Fruit fly (Drosophila melanogaster) whole organism, pupa: Measurements from ENCODE around the gene CG13070.
A peak's percentile ranks its signal among the peaks of the same experiment; 100 is the strongest.

Experiments used
- CG10348 ChIP-seq: fragments of 200-800 bp; sonication (Bioruptor generic); IDR thresholded peaks from 2 replicates; pipeline ENCODE4 v1.3.6; 2022; ENCODE audit warnings: missing biosample characterization, missing genetic modification characterization
- CG12605 ChIP-seq: fragments of 200-800 bp; sonication (Bioruptor generic); IDR thresholded peaks from 2 replicates; pipeline ENCODE4 v1.3.6; 2022; ENCODE audit warnings: missing biosample characterization, missing genetic modification characterization
- CG13204 ChIP-seq: fragments of 200-800 bp; sonication (Bioruptor generic); optimal IDR thresholded peaks from 2 replicates; lab custom pipeline; 2018; ENCODE audit warnings: missing biosample characterization, mild to moderate bottlenecking, missing genetic modification characterization, moderate library complexity
- CG14655 ChIP-seq: fragments of 200-800 bp; sonication (Bioruptor generic); optimal IDR thresholded peaks from 3 replicates; lab custom pipeline; 2017; ENCODE audit warnings: mild to moderate bottlenecking, missing biosample characterization, missing genetic modification reagents, missing genetic modification characterization
- CG15710 ChIP-seq: fragments of 200-800 bp; sonication (Bioruptor generic); optimal IDR thresholded peaks from 2 replicates; lab custom pipeline; 2018; ENCODE audit warnings: missing biosample characterization, mild to moderate bottlenecking, missing genetic modification characterization, moderate library complexity
- CG17806 ChIP-seq: fragments of 200-800 bp; sonication (Bioruptor generic); optimal IDR thresholded peaks from 2 replicates; lab custom pipeline; 2018; ENCODE audit warnings: missing biosample characterization, mild to moderate bottlenecking, missing genetic modification characterization, moderate library complexity
- CG32121 ChIP-seq: fragments of 200-800 bp; sonication (Bioruptor generic); IDR thresholded peaks from 2 replicates; pipeline ENCODE4 v1.3.6; 2022; ENCODE audit warnings: missing biosample characterization, missing genetic modification characterization
- CG34367 ChIP-seq: fragments of 200-800 bp; sonication (Bioruptor generic); optimal IDR thresholded peaks from 2 replicates; lab custom pipeline; 2018; ENCODE audit warnings: missing biosample characterization, mild to moderate bottlenecking, missing genetic modification characterization
- CG4496 ChIP-seq: fragments of 200-800 bp; sonication (Bioruptor generic); IDR thresholded peaks from 3 replicates; pipeline ENCODE4 v1.3.6; 2022; ENCODE audit warnings: missing biosample characterization, missing genetic modification characterization
- CG8159 ChIP-seq: fragments of 200-800 bp; sonication (Bioruptor generic); optimal IDR thresholded peaks from 3 replicates; lab custom pipeline; 2018; ENCODE audit warnings: missing biosample characterization, mild to moderate bottlenecking, missing genetic modification characterization, moderate library complexity
- CG8301 ChIP-seq: fragments of 200-800 bp; sonication (Bioruptor generic); optimal IDR thresholded peaks from 2 replicates; lab custom pipeline; 2018; ENCODE audit warnings: missing biosample characterization, mild to moderate bottlenecking, missing genetic modification characterization
- CG9948 ChIP-seq: fragments of 200-800 bp; sonication (Bioruptor generic); optimal IDR thresholded peaks from 2 replicates; lab custom pipeline; 2018; ENCODE audit warnings: missing biosample characterization, mild to moderate bottlenecking, missing genetic modification characterization, moderate library complexity
- D1 ChIP-seq: fragments of 200-800 bp; sonication (Bioruptor generic); optimal IDR thresholded peaks from 2 replicates; lab custom pipeline; 2018; ENCODE audit warnings: missing biosample characterization, mild to moderate bottlenecking, missing genetic modification characterization, moderate library complexity
- EcR ChIP-seq: fragments of 200-800 bp; sonication (Bioruptor generic); optimal IDR thresholded peaks from 3 replicates; lab custom pipeline; 2019; ENCODE audit warnings: missing biosample characterization, missing genetic modification characterization, mild to moderate bottlenecking, moderate library complexity, missing genetic modification reagents
- Ets98B ChIP-seq: fragments of 200-800 bp; sonication (Bioruptor generic); IDR thresholded peaks from 2 replicates; pipeline ENCODE4 v1.3.6; 2022; ENCODE audit warnings: missing biosample characterization, missing genetic modification characterization
- Pif1A ChIP-seq: fragments of 200-800 bp; sonication (Bioruptor generic); optimal IDR thresholded peaks from 3 replicates; lab custom pipeline; 2016; ENCODE audit warnings: missing biosample characterization, missing genetic modification characterization
- Pif1B ChIP-seq: fragments of 200-800 bp; sonication (Bioruptor generic); optimal IDR thresholded peaks from 3 replicates; lab custom pipeline; 2016; ENCODE audit warnings: missing biosample characterization, missing genetic modification characterization
- Snoo ChIP-seq: fragments of 200-800 bp; sonication (Bioruptor generic); optimal IDR thresholded peaks from 3 replicates; lab custom pipeline; 2017; ENCODE audit warnings: missing biosample characterization, mild to moderate bottlenecking, missing genetic modification characterization, inconsistent platforms
- fd96Ca ChIP-seq: fragments of 200-800 bp; sonication (Bioruptor generic); IDR thresholded peaks from 3 replicates; pipeline ENCODE4 v1.3.6; 2022; ENCODE audit warnings: missing biosample characterization, missing genetic modification characterization
- gl ChIP-seq: fragments of 200-800 bp; sonication (Bioruptor generic); optimal IDR thresholded peaks from 2 replicates; lab custom pipeline; 2018; ENCODE audit warnings: missing biosample characterization, mild to moderate bottlenecking, missing genetic modification characterization
- rn ChIP-seq: fragments of 200-800 bp; sonication (Bioruptor generic); IDR thresholded peaks from 2 replicates; pipeline ENCODE4 v1.3.6; 2022; ENCODE audit warnings: missing biosample characterization, missing genetic modification characterization

CG13070 gene

dm6 chr3L:16263043-16263442 lies at the start of gene CG13070:
CG13070 (plus strand) TSS chr3L:16263343.
- TF ChIP-seq Snoo (tag; lab: Kevin White, UChicago), result no peak
- no peak for TF ChIP-seq CG4496
- TF ChIP-seq CG13204 (GFP tag; lab: Kevin White, UChicago), result no peak
- no peak for TF ChIP-seq fd96Ca (GFP tag; lab: Robert Waterston, UW)

dm6 chr3L:16214533-16215207 lies 48.5 kb upstream of the CG13070 start:
- TF ChIP-seq rn (GFP tag; lab: Robert Waterston, UW) (no peak), gl (tag; lab: Kevin White, UChicago) (peak; percentile 40), CG14655 (GFP tag; lab: Kevin White, UChicago) (peak; percentile 26), CG17806 (tag; lab: Kevin White, UChicago) (peak; percentile 41), CG10348 (GFP tag; lab: Robert Waterston, UW) (no peak), CG12605 (GFP tag; lab: Robert Waterston, UW) (no peak; the same call in 1 of the 2 replicates), Ets98B (GFP tag; lab: Robert Waterston, UW) (peak; percentile 55), CG9948 (tag; lab: Kevin White, UChicago) (peak; percentile 38), CG34367 (tag; lab: Kevin White, UChicago) (no peak), Snoo (tag; lab: Kevin White, UChicago) (peak; percentile 37), CG15710 (peak; percentile 36), CG13204 (GFP tag; lab: Kevin White, UChicago) (peak; percentile 79), Pif1A (no peak), CG4496 (peak; percentile 42; the same call in 1 of the 3 replicates), CG8159 (tag; lab: Kevin White, UChicago) (peak; percentile 43), D1 (tag; lab: Kevin White, UChicago) (no peak), CG32121 (GFP tag; lab: Robert Waterston, UW) (peak; percentile 64), Pif1B (GFP tag; lab: Kevin White, UChicago) (no peak), CG8301 (no peak), fd96Ca (GFP tag; lab: Robert Waterston, UW) (peak; percentile 65; the same call in 2 of the 3 replicates), EcR (GFP tag; lab: Kevin White, UChicago) (peak; percentile 64)
- TF ChIP-seq, all 21 proteins: peak for 13

- TF ChIP-seq CG17806 (tag; lab: Kevin White, UChicago), result no peak
- TF ChIP-seq CG8159 (tag; lab: Kevin White, UChicago), result peak; percentile 36
- no peak for TF ChIP-seq CG15710
- no peak for TF ChIP-seq CG10348 (GFP tag; lab: Robert Waterston, UW)
- TF ChIP-seq, all 21 proteins: peak for 1
Observed at dm6 chr3L:16215411-16215810, 47.7 kb upstream of the CG13070 start.

dm6 chr3L:16215816-16216215 lies 47.3 kb upstream of the CG13070 start:
- TF ChIP-seq CG8301, result no peak
- no peak for TF ChIP-seq CG15710
- TF ChIP-seq CG34367 (tag; lab: Kevin White, UChicago), result no peak
- TF ChIP-seq rn (GFP tag; lab: Robert Waterston, UW), result no peak
- TF ChIP-seq fd96Ca (GFP tag; lab: Robert Waterston, UW), result no peak
- no peak for TF ChIP-seq CG8159 (tag; lab: Kevin White, UChicago)
- TF ChIP-seq D1 (tag; lab: Kevin White, UChicago), result no peak
- TF ChIP-seq CG13204 (GFP tag; lab: Kevin White, UChicago), result no peak
- no peak for TF ChIP-seq gl (tag; lab: Kevin White, UChicago)
- TF ChIP-seq EcR (GFP tag; lab: Kevin White, UChicago), result no peak
- TF ChIP-seq CG14655 (GFP tag; lab: Kevin White, UChicago), result no peak
- no peak for TF ChIP-seq CG12605 (GFP tag; lab: Robert Waterston, UW)
- TF ChIP-seq Ets98B (GFP tag; lab: Robert Waterston, UW), result no peak
- no peak for TF ChIP-seq Pif1A
- TF ChIP-seq CG32121 (GFP tag; lab: Robert Waterston, UW), result no peak
- no peak for TF ChIP-seq CG4496
- TF ChIP-seq CG10348 (GFP tag; lab: Robert Waterston, UW), result no peak
- no peak for TF ChIP-seq Snoo (tag; lab: Kevin White, UChicago)
- TF ChIP-seq Pif1B (GFP tag; lab: Kevin White, UChicago), result no peak

dm6 chr3L:16217203-16217602 lies 45.9 kb upstream of the CG13070 start, which contains the start of gene CG13073:
CG13073 (minus strand) TSS chr3L:16217303.
- TF ChIP-seq gl (tag; lab: Kevin White, UChicago) (no peak), D1 (tag; lab: Kevin White, UChicago) (no peak), CG12605 (GFP tag; lab: Robert Waterston, UW) (no peak), CG32121 (GFP tag; lab: Robert Waterston, UW) (no peak), CG9948 (tag; lab: Kevin White, UChicago) (no peak), Pif1B (GFP tag; lab: Kevin White, UChicago) (no peak), CG4496 (no peak; the same call in 2 of the 3 replicates), Ets98B (GFP tag; lab: Robert Waterston, UW) (no peak), EcR (GFP tag; lab: Kevin White, UChicago) (no peak), Snoo (tag; lab: Kevin White, UChicago) (no peak), CG10348 (GFP tag; lab: Robert Waterston, UW) (no peak), CG34367 (tag; lab: Kevin White, UChicago) (no peak), rn (GFP tag; lab: Robert Waterston, UW) (no peak), CG17806 (tag; lab: Kevin White, UChicago) (no peak), fd96Ca (GFP tag; lab: Robert Waterston, UW) (no peak), Pif1A (no peak), CG13204 (GFP tag; lab: Kevin White, UChicago) (no peak), CG14655 (GFP tag; lab: Kevin White, UChicago) (no peak)
